Fruit fly (Drosophila melanogaster): ENCODE results near the gene Npc2e.

Npc2e gene

dm6 chr3R:10055951-10056350, 2.8 kb downstream of the Npc2e start, which contains the start of gene Npc2d:
Gene Npc2d, minus strand, starts transcription at chr3R:10056083.
- TF ChIP-seq Dif (GFP tag; optimal IDR thresholded peaks at IDR 0.05; ENCODE audit: partially characterized antibody): no peak
- TF ChIP-seq psq (GFP tag; optimal IDR thresholded peaks at IDR 0.05): no peak
- TF ChIP-seq HLH106 (tag; optimal IDR thresholded peaks at IDR 0.05): no peak
- TF ChIP-seq Hr83 (GFP tag; optimal IDR thresholded peaks at IDR 0.05; ENCODE audit: poor library complexity, severe bottlenecking): no peak
- no peak for TF ChIP-seq Sp1 (GFP tag; optimal IDR thresholded peaks at IDR 0.05)
- TF ChIP-seq Vsx2 (GFP tag; optimal IDR thresholded peaks at IDR 0.05; ENCODE audit: partially characterized antibody): no peak
- no peak for TF ChIP-seq Rel (GFP tag; optimal IDR thresholded peaks at IDR 0.05)
- no peak for TF ChIP-seq Rel (tag; optimal IDR thresholded peaks at IDR 0.05)
- no peak for TF ChIP-seq Jra (GFP tag; optimal IDR thresholded peaks at IDR 0.05)
- no peak for TF ChIP-seq CrebA (GFP tag; optimal IDR thresholded peaks at IDR 0.05; ENCODE audit: borderline replicate concordance)
- TF ChIP-seq dl (GFP tag; optimal IDR thresholded peaks at IDR 0.05; ENCODE audit: insufficient read depth in 1 of 2, partially characterized antibody in 2 of 2): no peak
- TF ChIP-seq lola (GFP tag; optimal IDR thresholded peaks at IDR 0.05): no peak
- no peak for TF ChIP-seq pan (optimal IDR thresholded peaks at IDR 0.05)
- no peak for TF ChIP-seq Myc (optimal IDR thresholded peaks at IDR 0.05)
- TF ChIP-seq foxo (GFP tag; optimal IDR thresholded peaks at IDR 0.05): no peak
- TF ChIP-seq OdsH (GFP tag; optimal IDR thresholded peaks at IDR 0.05): no peak
- TF ChIP-seq sv (GFP tag; optimal IDR thresholded peaks at IDR 0.05): no peak
- no peak for TF ChIP-seq usp (GFP tag; optimal IDR thresholded peaks at IDR 0.05)

- TF ChIP-seq OdsH (GFP tag; optimal IDR thresholded peaks at IDR 0.05) (no peak), jim (GFP tag; optimal IDR thresholded peaks at IDR 0.05) (no peak), br (GFP tag; optimal IDR thresholded peaks at IDR 0.05) (no peak), GATAd (GFP tag; optimal IDR thresholded peaks at IDR 0.05) (no peak), Rel (GFP tag; optimal IDR thresholded peaks at IDR 0.05) (no peak), Rel (tag; optimal IDR thresholded peaks at IDR 0.05) (no peak), psq (GFP tag; optimal IDR thresholded peaks at IDR 0.05) (no peak), Vsx2 (GFP tag; optimal IDR thresholded peaks at IDR 0.05; ENCODE audit: partially characterized antibody) (no peak)
Observed at dm6 chr3R:10056647-10057046, 3.5 kb downstream of the Npc2e start.

dm6 chr3R:10059358-10059757, 6.2 kb downstream of the Npc2e start:
- no peak for TF ChIP-seq ey (GFP tag; optimal IDR thresholded peaks at IDR 0.05)
- no peak for TF ChIP-seq tai (GFP tag; optimal IDR thresholded peaks at IDR 0.05)
- no peak for TF ChIP-seq sage (GFP tag; optimal IDR thresholded peaks at IDR 0.05)
- no peak for TF ChIP-seq psq (GFP tag; optimal IDR thresholded peaks at IDR 0.05)
- TF ChIP-seq Myc (optimal IDR thresholded peaks at IDR 0.05): no peak
- TF ChIP-seq dl (GFP tag; optimal IDR thresholded peaks at IDR 0.05; ENCODE audit: insufficient read depth in 1 of 2, partially characterized antibody in 2 of 2): no peak
- no peak for TF ChIP-seq pan (optimal IDR thresholded peaks at IDR 0.05)
- TF ChIP-seq usp (GFP tag; optimal IDR thresholded peaks at IDR 0.05): no peak
- TF ChIP-seq CrebA (GFP tag; optimal IDR thresholded peaks at IDR 0.05; ENCODE audit: borderline replicate concordance): no peak

DNA sequence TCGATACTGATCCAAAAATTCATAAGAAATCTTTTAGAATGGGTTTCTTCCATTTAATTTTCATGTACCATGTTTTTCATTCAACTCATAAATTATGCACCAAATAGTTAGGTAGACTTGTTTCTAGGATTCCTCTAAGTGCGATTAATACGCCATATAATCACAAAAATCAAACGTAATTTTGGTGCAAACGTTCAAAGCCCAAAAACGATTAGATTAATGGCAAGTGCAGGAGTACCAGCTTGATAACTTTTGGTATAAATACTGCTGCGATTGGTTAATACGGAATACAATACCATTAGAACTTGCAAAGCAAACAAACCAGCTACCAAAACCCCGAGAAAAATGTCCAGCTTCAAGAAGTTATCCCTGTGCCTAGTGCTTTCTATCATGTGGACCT, 6.8 kb downstream of the Npc2e start, which contains the start of gene Npc2c:
Gene Npc2c, plus strand, starts transcription at position 301 of the 400 bp plus-strand sequence.
- no peak for TF ChIP-seq ey (GFP tag; optimal IDR thresholded peaks at IDR 0.05)
- no peak for TF ChIP-seq rgr (GFP tag; optimal IDR thresholded peaks at IDR 0.05)
- no peak for TF ChIP-seq N (GFP tag; optimal IDR thresholded peaks at IDR 0.05)
- no peak for TF ChIP-seq psq (GFP tag; optimal IDR thresholded peaks at IDR 0.05)
- no peak for TF ChIP-seq br (GFP tag; optimal IDR thresholded peaks at IDR 0.05)
- TF ChIP-seq Myc (optimal IDR thresholded peaks at IDR 0.05): no peak
- TF ChIP-seq lola (GFP tag; optimal IDR thresholded peaks at IDR 0.05): no peak
- no peak for TF ChIP-seq Hr78 (GFP tag; optimal IDR thresholded peaks at IDR 0.05)
- TF ChIP-seq jim (GFP tag; optimal IDR thresholded peaks at IDR 0.05): no peak

DNA sequence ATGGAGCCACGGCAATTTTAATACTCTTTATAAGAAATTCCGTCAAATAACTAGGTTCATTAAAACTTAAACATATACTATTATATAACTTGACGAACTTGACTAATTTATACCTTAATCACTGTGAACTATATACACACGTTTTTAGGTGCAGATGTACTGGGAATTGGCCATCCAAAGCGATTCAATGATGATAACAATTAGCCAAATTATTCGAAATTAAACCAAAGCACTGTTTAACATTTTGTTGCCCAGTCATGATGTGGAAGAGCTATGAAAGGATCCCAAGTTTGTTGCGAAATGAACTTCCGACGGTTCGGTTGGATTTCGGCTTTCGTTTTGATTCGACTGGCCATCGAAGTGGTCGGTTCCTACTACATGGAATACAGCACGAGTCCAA, 9.2 kb downstream of the Npc2e start, which contains the start of gene CG33630:
Gene CG33630, plus strand, starts transcription at position 301 of the 400 bp plus-strand sequence.
- no peak for TF ChIP-seq jim (GFP tag; optimal IDR thresholded peaks at IDR 0.05)
- TF ChIP-seq OdsH (GFP tag; optimal IDR thresholded peaks at IDR 0.05): no peak
- no peak for TF ChIP-seq psq (GFP tag; optimal IDR thresholded peaks at IDR 0.05)
- TF ChIP-seq rgr (GFP tag; optimal IDR thresholded peaks at IDR 0.05): no peak
- TF ChIP-seq br (GFP tag; optimal IDR thresholded peaks at IDR 0.05): no peak
- TF ChIP-seq tai (GFP tag; optimal IDR thresholded peaks at IDR 0.05): no peak
- no peak for TF ChIP-seq dsf (GFP tag; optimal IDR thresholded peaks at IDR 0.05; ENCODE audit: borderline replicate concordance)
- no peak for TF ChIP-seq woc (GFP tag; optimal IDR thresholded peaks at IDR 0.05)
- no peak for TF ChIP-seq usp (GFP tag; optimal IDR thresholded peaks at IDR 0.05)
- no peak for TF ChIP-seq brk (GFP tag; optimal IDR thresholded peaks at IDR 0.05)
- no peak for TF ChIP-seq lola (GFP tag; optimal IDR thresholded peaks at IDR 0.05)
